Worm (Caenorhabditis elegans) whole organism, early embryonic: ENCODE measurements around the gene T23B7.2.

ENCODE experiments used
- B0310.2 ChIP-seq: sonication (generic microtip); optimal IDR thresholded peaks from 2 replicates; lab custom pipeline; 2016; ENCODE audit warnings: mild to moderate bottlenecking, missing genetic modification characterization, missing compliant biosample characterization
- F13C5.2 ChIP-seq: sonication (generic microtip); optimal IDR thresholded peaks from 2 replicates; lab custom pipeline; 2017; ENCODE audit warnings: mild to moderate bottlenecking, missing genetic modification characterization, inconsistent platforms, missing compliant biosample characterization
- aly-1 ChIP-seq: sonication (generic microtip); optimal IDR thresholded peaks from 2 replicates; lab custom pipeline; 2016; ENCODE audit warnings: missing genetic modification characterization, missing compliant biosample characterization
- ama-1 ChIP-seq: fragments of 150-350 bp; optimal IDR thresholded peaks from 2 replicates; lab custom pipeline; 2014
- ceh-13 ChIP-seq: fragments of 200-800 bp; sonication (Bioruptor generic); optimal IDR thresholded peaks from 2 replicates; lab custom pipeline; 2018; ENCODE audit warnings: mild to moderate bottlenecking, missing genetic modification characterization, missing compliant biosample characterization
- ceh-36 ChIP-seq: sonication (generic microtip); optimal IDR thresholded peaks from 2 replicates; lab custom pipeline; 2016; ENCODE audit warnings: missing genetic modification characterization, inconsistent platforms, missing compliant biosample characterization
- flt-1 ChIP-seq: fragments of 200-800 bp; sonication (Bioruptor generic); IDR thresholded peaks from 2 replicates; pipeline ENCODE4 v1.3.6; 2022; ENCODE audit warnings: missing genetic modification characterization, missing compliant biosample characterization
- hmg-4 ChIP-seq: fragments of 200-800 bp; sonication (Bioruptor generic); optimal IDR thresholded peaks from 2 replicates; lab custom pipeline; 2018; ENCODE audit warnings: mild to moderate bottlenecking, missing genetic modification characterization, missing compliant biosample characterization
- hnd-1 ChIP-seq: sonication (generic microtip); optimal IDR thresholded peaks from 2 replicates; lab custom pipeline; 2016; ENCODE audit warnings: missing genetic modification characterization, missing compliant biosample characterization
- pes-1 ChIP-seq: fragments of 200-800 bp; sonication (Bioruptor generic); IDR thresholded peaks from 2 replicates; pipeline ENCODE4 v1.3.6; 2022; ENCODE audit warnings: missing genetic modification reagents, missing genetic modification characterization, missing compliant biosample characterization
- scrt-1 ChIP-seq: fragments of 200-800 bp; sonication (Bioruptor generic); IDR thresholded peaks from 2 replicates; pipeline ENCODE4 v1.3.6; 2022; ENCODE audit warnings: missing genetic modification characterization, missing compliant biosample characterization
- sea-1 ChIP-seq: fragments of 200-800 bp; sonication (Bioruptor generic); conservative IDR thresholded peaks from 2 replicates; pipeline ENCODE4 v1.3.6; 2022; ENCODE audit warnings: missing genetic modification characterization, missing compliant biosample characterization
- tra-4 ChIP-seq: sonication (generic microtip); optimal IDR thresholded peaks from 2 replicates; lab custom pipeline; 2017; ENCODE audit warnings: missing genetic modification characterization, missing compliant biosample characterization

- TF ChIP-seq ama-1 (lab: Kevin White, UChicago) = no peak
- no peak for TF ChIP-seq ceh-13
- no peak for TF ChIP-seq sea-1
- no peak for TF ChIP-seq tra-4 (tag; lab: Kevin White, UChicago)
- no peak for TF ChIP-seq ceh-36 (tag; lab: Kevin White, UChicago)
- TF ChIP-seq aly-1 = no peak
- no peak for TF ChIP-seq B0310.2
- TF ChIP-seq flt-1 (GFP tag; lab: Robert Waterston, UW) = no peak
- TF ChIP-seq scrt-1 = no peak
- no peak for TF ChIP-seq pes-1 (GFP tag; lab: Robert Waterston, UW)
- TF ChIP-seq hnd-1 (tag; lab: Kevin White, UChicago) = no peak
- TF ChIP-seq F13C5.2 (tag; lab: Kevin White, UChicago) = no peak
- TF ChIP-seq hmg-4 (GFP tag; lab: Kevin White, UChicago) = no peak
These were observed 19.4 kb downstream of the T23B7.2 start for ce11 chrII:4822610-4823009.
